Worm (Caenorhabditis elegans) whole organism, L4/young adult: ENCODE results near the gene F52C9.3.

ENCODE experiments used
- W03F9.2 ChIP-seq: fragments of 150-350 bp; optimal IDR thresholded peaks from 2 replicates; lab custom pipeline; 2014; ENCODE audit warnings: missing biosample characterization, missing genetic modification characterization
- dao-5 ChIP-seq: sonication (generic microtip); optimal IDR thresholded peaks from 2 replicates; lab custom pipeline; 2016; ENCODE audit warnings: missing genotype, missing genetic modification characterization, moderate library complexity, missing compliant biosample characterization

- TF ChIP-seq W03F9.2 (tag; lab: Kevin White, UChicago) (no peak), dao-5 (no peak)
These were observed 22.9 kb downstream of the F52C9.3 start for ce11 chrIII:5344561-5344960.
